Worm (Caenorhabditis elegans): ENCODE results near the gene Y62H9A.13.

The Y62H9A.13 gene

DNA sequence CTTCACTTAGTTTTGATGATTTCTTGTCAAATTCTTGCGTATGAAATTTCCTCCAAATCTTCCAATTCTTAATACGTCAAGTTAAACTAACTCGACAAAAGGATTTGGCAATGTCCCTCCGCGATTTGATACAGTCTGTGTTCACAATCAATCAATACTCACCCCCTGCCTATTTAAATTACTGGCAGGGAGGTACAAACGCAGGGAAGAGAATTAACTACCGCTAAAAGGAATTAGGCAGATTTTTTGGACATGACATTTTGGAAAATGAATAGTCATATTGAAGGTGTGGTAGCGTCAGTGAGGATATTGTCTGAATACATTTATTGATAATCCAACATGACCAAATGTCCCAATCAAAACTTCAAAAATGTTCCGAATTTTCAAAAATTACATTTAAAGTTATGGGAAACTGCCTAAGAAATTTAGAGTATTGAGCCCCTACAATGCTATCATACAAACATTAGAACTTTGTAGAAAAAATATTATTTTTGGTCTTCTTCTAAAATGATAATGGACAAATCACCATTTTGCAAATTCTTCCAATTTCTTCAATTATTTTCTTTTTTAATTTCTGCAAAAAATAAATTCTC is 20.6 kb downstream of the Y62H9A.13 start (continued):
- no peak for TF ChIP-seq hlh-12 (tag; optimal IDR thresholded peaks at IDR 0.05)
- no peak; the same call in none of the 2 replicates for TF ChIP-seq F33H1.4 (GFP tag; IDR thresholded peaks at IDR 0.05)
- TF ChIP-seq F49E8.2 (tag; optimal IDR thresholded peaks at IDR 0.05; ENCODE audit: insufficient read depth): no peak
- peak; percentile 90; the same call in 1 of the 2 replicates for TF ChIP-seq bed-1 (GFP tag; IDR thresholded peaks at IDR 0.05)
- peak; percentile 99 for TF ChIP-seq ztf-26 (tag; optimal IDR thresholded peaks at IDR 0.05)
- no peak for TF ChIP-seq attf-6 (GFP tag; IDR thresholded peaks at IDR 0.05)
- TF ChIP-seq hlh-26 (GFP tag; conservative IDR thresholded peaks at IDR 0.05): no peak
- TF ChIP-seq athp-1 (tag; optimal IDR thresholded peaks at IDR 0.05): peak; percentile 64
- TF ChIP-seq madf-8 (GFP tag; conservative IDR thresholded peaks at IDR 0.05): no peak
- TF ChIP-seq Y79H2A.3 (GFP tag; conservative IDR thresholded peaks at IDR 0.05): no peak
- TF ChIP-seq F10E7.11 (tag; optimal IDR thresholded peaks at IDR 0.05): peak; percentile 84
- peak; percentile 81 for TF ChIP-seq mel-28 (tag; optimal IDR thresholded peaks at IDR 0.05; ENCODE audit: borderline replicate concordance)
- peak; percentile 64 for TF ChIP-seq snpc-4 (GFP tag; optimal IDR thresholded peaks at IDR 0.05)
- TF ChIP-seq snpc-4 (tag; optimal IDR thresholded peaks at IDR 0.05): peak; percentile 75 to 88 (median 82)
- peak; percentile 60 for TF ChIP-seq zim-3 (tag; optimal IDR thresholded peaks at IDR 0.05)
- TF ChIP-seq ceh-100 (GFP tag; IDR thresholded peaks at IDR 0.05): peak; percentile 70; the same call in 1 of the 2 replicates
- TF ChIP-seq snpc-3.4 (tag; optimal IDR thresholded peaks at IDR 0.05): no peak
- peak; percentile 83 for TF ChIP-seq ccch-3 (GFP tag; optimal IDR thresholded peaks at IDR 0.05)
- TF ChIP-seq tbp1 (GFP tag; optimal IDR thresholded peaks at IDR 0.05): peak; percentile 80
- peak; percentile 68 for TF ChIP-seq ztf-18 (tag; optimal IDR thresholded peaks at IDR 0.05)
- no peak for TF ChIP-seq B0019.2 (GFP tag; conservative IDR thresholded peaks at IDR 0.05)
- TF ChIP-seq F57C9.4 (tag; optimal IDR thresholded peaks at IDR 0.05): peak; percentile 28
- peak; percentile 97 for TF ChIP-seq rcor-1 (GFP tag; IDR thresholded peaks at IDR 0.05)
- peak; percentile 94 for TF ChIP-seq K12H6.12 (tag; optimal IDR thresholded peaks at IDR 0.05)
- TF ChIP-seq T26A5.8 (tag; optimal IDR thresholded peaks at IDR 0.05): no peak
- no peak for TF ChIP-seq Y53F4B.3 (GFP tag; IDR thresholded peaks at IDR 0.05)
- peak; percentile 93 for TF ChIP-seq ets-4 (GFP tag; optimal IDR thresholded peaks at IDR 0.05)
- TF ChIP-seq tlf-1 (GFP tag; optimal IDR thresholded peaks at IDR 0.05): peak; percentile 99
- TF ChIP-seq F57A8.1 (GFP tag; optimal IDR thresholded peaks at IDR 0.05): peak; percentile 59
- TF ChIP-seq hmg-1.2 (GFP tag; IDR thresholded peaks at IDR 0.05): peak; percentile 85
- 0 out of 2 replicates have a peak, but pooled peaks have one; percentile 94 for TF ChIP-seq F37B4.10 (GFP tag; IDR thresholded peaks at IDR 0.05)
- TF ChIP-seq egl-44 (GFP tag; IDR thresholded peaks at IDR 0.05): peak; percentile 89
- TF ChIP-seq C17E4.6 (GFP tag; IDR thresholded peaks at IDR 0.05): peak; percentile 89
- TF ChIP-seq zfh-2 (GFP tag; conservative IDR thresholded peaks at IDR 0.05): no peak
- peak; percentile 98 for TF ChIP-seq somi-1 (GFP tag; optimal IDR thresholded peaks at IDR 0.05)
- no peak for TF ChIP-seq sdz-38 (tag; optimal IDR thresholded peaks at IDR 0.05)
- TF ChIP-seq aptf-3 (GFP tag; IDR thresholded peaks at IDR 0.05): no peak
- TF ChIP-seq madf-10 (tag; optimal IDR thresholded peaks at IDR 0.05): peak; percentile 96
- peak; percentile 75 for TF ChIP-seq madf-3 (GFP tag; IDR thresholded peaks at IDR 0.05)
- peak; percentile 91 for TF ChIP-seq ekl-4 (GFP tag; IDR thresholded peaks at IDR 0.05)
- TF ChIP-seq T07F8.4 (tag; optimal IDR thresholded peaks at IDR 0.05): peak; percentile 80
- TF ChIP-seq hmg-20 (GFP tag; IDR thresholded peaks at IDR 0.05): peak; percentile 93
- peak; percentile 78 for TF ChIP-seq ztf-22 (GFP tag; optimal IDR thresholded peaks at IDR 0.05)

Data from whole organism, young adult.